Fruit fly (Drosophila melanogaster) whole organism, prepupa: ENCODE results near the gene Ugt303A1.
A peak's percentile ranks its signal among the peaks of the same experiment; 100 is the strongest.

Experiments used
- Blimp-1 ChIP-seq: fragments of 200-800 bp; sonication (Bioruptor generic); optimal IDR thresholded peaks from 3 replicates; lab custom pipeline; 2017; ENCODE audit warnings: missing biosample characterization, missing genetic modification characterization, mild to moderate bottlenecking, moderate library complexity, missing genetic modification reagents
- CG10631 ChIP-seq: fragments of 200-800 bp; sonication (Bioruptor generic); optimal IDR thresholded peaks from 2 replicates; lab custom pipeline; 2016; ENCODE audit warnings: missing biosample characterization, missing genetic modification characterization
- CG10669 ChIP-seq: fragments of 200-800 bp; sonication (Bioruptor generic); optimal IDR thresholded peaks from 3 replicates; lab custom pipeline; 2018; ENCODE audit warnings: missing biosample characterization, mild to moderate bottlenecking, missing genetic modification characterization, moderate library complexity
- CG11294 ChIP-seq: fragments of 200-800 bp; sonication (Bioruptor generic); IDR thresholded peaks from 2 replicates; pipeline ENCODE4 v1.3.6; 2022; ENCODE audit warnings: missing biosample characterization, missing genetic modification characterization
- CG11902 ChIP-seq: fragments of 200-800 bp; sonication (Bioruptor generic); optimal IDR thresholded peaks from 3 replicates; lab custom pipeline; 2016; ENCODE audit warnings: missing biosample characterization, missing genetic modification characterization
- CG16779 ChIP-seq: fragments of 200-800 bp; sonication (Bioruptor generic); optimal IDR thresholded peaks from 3 replicates; lab custom pipeline; 2017; ENCODE audit warnings: missing biosample characterization, mild to moderate bottlenecking, missing genetic modification characterization
- CG3032 ChIP-seq: fragments of 200-800 bp; optimal IDR thresholded peaks from 2 replicates; lab custom pipeline; 2019; ENCODE audit warnings: missing biosample characterization, mild to moderate bottlenecking, missing genetic modification characterization, moderate library complexity
- CG31627 ChIP-seq: fragments of 200-800 bp; sonication (Bioruptor generic); optimal IDR thresholded peaks from 3 replicates; lab custom pipeline; 2016; ENCODE audit warnings: missing biosample characterization, missing genetic modification characterization
- CG3919 ChIP-seq: fragments of 200-800 bp; sonication (Bioruptor generic); optimal IDR thresholded peaks from 3 replicates; lab custom pipeline; 2016; ENCODE audit warnings: missing biosample characterization, missing genetic modification characterization
- CG4318 ChIP-seq: fragments of 200-800 bp; sonication (Bioruptor generic); optimal IDR thresholded peaks from 3 replicates; lab custom pipeline; 2017; ENCODE audit warnings: missing biosample characterization, mild to moderate bottlenecking, missing genetic modification characterization
- CG6163 ChIP-seq: fragments of 200-800 bp; sonication (Bioruptor generic); IDR thresholded peaks from 3 replicates; pipeline ENCODE4 v1.3.6; 2022; ENCODE audit warnings: missing biosample characterization, missing genetic modification characterization
- CG6276 ChIP-seq: fragments of 200-800 bp; sonication (Bioruptor generic); optimal IDR thresholded peaks from 2 replicates; lab custom pipeline; 2017; ENCODE audit warnings: missing biosample characterization, mild to moderate bottlenecking, missing genetic modification characterization
- CG6792 ChIP-seq: fragments of 200-800 bp; sonication (Bioruptor generic); optimal IDR thresholded peaks from 3 replicates; lab custom pipeline; 2016; ENCODE audit warnings: missing biosample characterization, missing genetic modification characterization
- CG6854 ChIP-seq: fragments of 200-800 bp; sonication (Bioruptor generic); optimal IDR thresholded peaks from 2 replicates; lab custom pipeline; 2017; ENCODE audit warnings: missing biosample characterization, mild to moderate bottlenecking, missing genetic modification characterization
- CG7368 ChIP-seq: fragments of 200-800 bp; sonication (Bioruptor generic); optimal IDR thresholded peaks from 3 replicates; lab custom pipeline; 2016; ENCODE audit warnings: missing biosample characterization, missing genetic modification characterization
- CG8319 ChIP-seq: fragments of 200-800 bp; sonication (Bioruptor generic); optimal IDR thresholded peaks from 3 replicates; lab custom pipeline; 2016; ENCODE audit warnings: missing biosample characterization, missing genetic modification characterization
- CG9139 ChIP-seq: fragments of 200-800 bp; sonication (Bioruptor generic); optimal IDR thresholded peaks from 3 replicates; lab custom pipeline; 2017; ENCODE audit warnings: missing biosample characterization, mild to moderate bottlenecking, missing genetic modification characterization
- Eip75B ChIP-seq: fragments of 200-800 bp; sonication (Bioruptor generic); optimal IDR thresholded peaks from 3 replicates; lab custom pipeline; 2016; ENCODE audit warnings: missing biosample characterization, missing genetic modification characterization
- Eip78C ChIP-seq: fragments of 200-800 bp; sonication (Bioruptor generic); peaks from one replicate; lab custom pipeline; 2016; ENCODE audit warnings: missing biosample characterization, missing genetic modification characterization
- Eip93F ChIP-seq: fragments of 200-800 bp; sonication (Bioruptor generic); optimal IDR thresholded peaks from 2 replicates; lab custom pipeline; 2016; ENCODE audit warnings: missing biosample characterization, mild to moderate bottlenecking, missing genetic modification characterization
- Ets21C ChIP-seq: fragments of 200-800 bp; sonication (Bioruptor generic); optimal IDR thresholded peaks from 3 replicates; lab custom pipeline; 2016; ENCODE audit warnings: missing biosample characterization, missing genetic modification characterization
- Ets96B ChIP-seq: fragments of 200-800 bp; optimal IDR thresholded peaks from 2 replicates; lab custom pipeline; 2019; ENCODE audit warnings: missing biosample characterization, mild to moderate bottlenecking, missing genetic modification characterization, moderate library complexity
- Gug ChIP-seq: fragments of 200-800 bp; sonication (Bioruptor generic); IDR thresholded peaks from 2 replicates; pipeline ENCODE4 v1.3.6; 2022; ENCODE audit warnings: missing biosample characterization, missing genetic modification characterization
- Hr38 ChIP-seq: sonication (Bioruptor generic); optimal IDR thresholded peaks from 2 replicates; lab custom pipeline; 2016; ENCODE audit warnings: missing biosample characterization, missing genetic modification characterization
- Hr4 ChIP-seq: fragments of 200-800 bp; sonication (Bioruptor generic); optimal IDR thresholded peaks from 3 replicates; lab custom pipeline; 2016; ENCODE audit warnings: missing biosample characterization, missing genetic modification characterization
- Lpt ChIP-seq: fragments of 200-800 bp; sonication (Bioruptor generic); optimal IDR thresholded peaks from 3 replicates; lab custom pipeline; 2016; ENCODE audit warnings: missing biosample characterization, missing genetic modification characterization
- Met ChIP-seq: fragments of 200-800 bp; sonication (Bioruptor generic); optimal IDR thresholded peaks from 3 replicates; lab custom pipeline; 2016; ENCODE audit warnings: missing biosample characterization, missing genetic modification characterization
- OdsH ChIP-seq: fragments of 200-800 bp; sonication (Bioruptor generic); optimal IDR thresholded peaks from 3 replicates; lab custom pipeline; 2016; ENCODE audit warnings: missing biosample characterization, missing genetic modification characterization
- Smox ChIP-seq: fragments of 200-800 bp; sonication (Bioruptor generic); optimal IDR thresholded peaks from 3 replicates; lab custom pipeline; 2016; ENCODE audit warnings: missing biosample characterization, missing genetic modification characterization
- Sox102F ChIP-seq: fragments of 200-800 bp; sonication (Bioruptor generic); optimal IDR thresholded peaks from 2 replicates; lab custom pipeline; 2016; ENCODE audit warnings: missing biosample characterization, mild to moderate bottlenecking, missing genetic modification characterization
- Sox14 ChIP-seq: fragments of 200-800 bp; sonication (Bioruptor generic); optimal IDR thresholded peaks from 3 replicates; lab custom pipeline; 2016; ENCODE audit warnings: missing biosample characterization, missing genetic modification characterization
- Sox15 ChIP-seq: fragments of 200-800 bp; sonication (Bioruptor generic); optimal IDR thresholded peaks from 3 replicates; lab custom pipeline; 2016; ENCODE audit warnings: missing biosample characterization, missing genetic modification characterization
- achi ChIP-seq: fragments of 200-800 bp; sonication (Bioruptor generic); optimal IDR thresholded peaks from 3 replicates; lab custom pipeline; 2016; ENCODE audit warnings: missing biosample characterization, missing genetic modification characterization
- acj6 ChIP-seq: fragments of 200-800 bp; sonication (Bioruptor generic); optimal IDR thresholded peaks from 3 replicates; lab custom pipeline; 2016; ENCODE audit warnings: missing biosample characterization, missing genetic modification characterization
- dac ChIP-seq: fragments of 200-800 bp; sonication (Bioruptor generic); optimal IDR thresholded peaks from 2 replicates; lab custom pipeline; 2017; ENCODE audit warnings: missing biosample characterization, mild to moderate bottlenecking, missing genetic modification characterization
- dsx ChIP-seq: fragments of 200-800 bp; optimal IDR thresholded peaks from 3 replicates; lab custom pipeline; 2019; ENCODE audit warnings: missing biosample characterization, mild to moderate bottlenecking, missing genetic modification characterization, moderate library complexity; ENCODE audit not compliant: poor library complexity, severe bottlenecking
- fd59A ChIP-seq: fragments of 200-800 bp; sonication (Bioruptor generic); optimal IDR thresholded peaks from 2 replicates; lab custom pipeline; 2017; ENCODE audit warnings: missing biosample characterization, mild to moderate bottlenecking, missing genetic modification characterization, missing genetic modification reagents
- fkh ChIP-seq: fragments of 200-800 bp; sonication (Bioruptor generic); optimal IDR thresholded peaks from 3 replicates; lab custom pipeline; 2017; ENCODE audit warnings: missing biosample characterization, mild to moderate bottlenecking, missing genetic modification characterization, moderate library complexity
- lz ChIP-seq: fragments of 200-800 bp; sonication (Bioruptor generic); optimal IDR thresholded peaks from 3 replicates; lab custom pipeline; 2016; ENCODE audit warnings: missing biosample characterization, missing genetic modification characterization
- pdm3 ChIP-seq: fragments of 200-800 bp; sonication (Bioruptor generic); optimal IDR thresholded peaks from 3 replicates; lab custom pipeline; 2016; ENCODE audit warnings: missing biosample characterization, missing genetic modification characterization
- salr ChIP-seq, 2 experiments: fragments of 200-800 bp; sonication (Bioruptor generic); optimal IDR thresholded peaks; 3 replicates each; lab custom pipeline; 2016 to 2018; ENCODE audit warnings: missing biosample characterization in 2 of 2, missing genetic modification characterization in 2 of 2, mild to moderate bottlenecking in 1 of 2
- spab ChIP-seq: fragments of 200-800 bp; sonication (Bioruptor generic); optimal IDR thresholded peaks from 2 replicates; lab custom pipeline; 2017; ENCODE audit warnings: missing biosample characterization, mild to moderate bottlenecking, missing genetic modification characterization, missing genetic modification reagents
- ss ChIP-seq, 2 experiments: fragments of 200-800 bp; sonication (Bioruptor generic); optimal IDR thresholded peaks; 2 replicates in 1 of 2; 3 replicates in 1 of 2; lab custom pipeline; 2017 to 2018; ENCODE audit warnings: mild to moderate bottlenecking in 2 of 2, missing biosample characterization in 2 of 2, missing genetic modification characterization in 2 of 2, moderate library complexity in 1 of 2
- svp ChIP-seq: fragments of 200-800 bp; sonication (Bioruptor generic); peaks from one replicate; lab custom pipeline; 2016; ENCODE audit warnings: missing biosample characterization, missing genetic modification characterization
- topi ChIP-seq: fragments of 200-800 bp; sonication (Bioruptor generic); optimal IDR thresholded peaks from 3 replicates; lab custom pipeline; 2016; ENCODE audit warnings: missing biosample characterization, missing genetic modification characterization
- vri ChIP-seq: fragments of 200-800 bp; sonication (Bioruptor generic); optimal IDR thresholded peaks from 3 replicates; lab custom pipeline; 2016; ENCODE audit warnings: missing biosample characterization, mild to moderate bottlenecking, missing genetic modification characterization

Ugt303A1 gene

DNA sequence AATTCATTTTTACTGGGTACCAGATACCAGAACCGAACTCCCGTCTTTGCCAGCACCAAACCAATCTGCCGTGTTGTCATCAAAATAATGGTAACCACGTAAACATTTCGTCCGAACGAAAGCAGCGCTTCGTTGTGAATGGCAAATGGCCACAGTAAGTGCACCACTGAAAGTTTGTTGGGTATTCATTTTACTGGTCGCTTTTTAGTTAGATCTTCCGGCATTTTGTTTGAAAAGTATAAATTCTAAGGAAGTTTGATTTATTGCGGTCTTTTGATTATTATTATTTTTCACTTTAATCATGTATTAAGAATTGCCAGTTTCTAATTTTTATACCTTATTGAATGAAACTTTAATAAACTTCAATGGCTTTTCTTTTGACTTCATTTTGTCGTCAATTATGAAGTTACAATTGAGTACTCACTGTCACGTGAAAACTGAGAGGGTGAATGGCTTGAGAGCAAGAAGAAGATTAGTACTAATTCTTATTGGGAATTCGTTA is 39.2 kb downstream of the Ugt303A1 start, which contains the start of gene ZnT86D (continued):
- TF ChIP-seq dsx (GFP tag; lab: Kevin White, UChicago) (peak; percentile 56), Blimp-1 (GFP tag; lab: Kevin White, UChicago) (peak; percentile 35), acj6 (peak; percentile 61), CG7368 (GFP tag; lab: Kevin White, UChicago) (no peak), pdm3 (GFP tag; lab: Kevin White, UChicago) (peak; percentile 69), CG6163 (GFP tag; lab: Robert Waterston, UW) (0 out of 3 replicates have a peak, but pooled peaks have one; percentile 29), Eip93F (GFP tag; lab: Kevin White, UChicago) (no peak), CG3919 (GFP tag; lab: Kevin White, UChicago) (peak; percentile 62), spab (GFP tag; lab: Kevin White, UChicago) (no peak), fkh (peak; percentile 40), CG9139 (no peak), OdsH (peak; percentile 71), Gug (GFP tag; lab: Robert Waterston, UW) (0 out of 2 replicates have a peak, but pooled peaks have one; percentile 54), Met (GFP tag; lab: Kevin White, UChicago) (peak; percentile 76), CG8319 (GFP tag; lab: Kevin White, UChicago) (no peak), CG10669 (GFP tag; lab: Kevin White, UChicago) (peak; percentile 65), salr (GFP tag; optimal IDR thresholded peaks at IDR 0.05; lab: Kevin White, UChicago) (peak in 1 of 2 experiments; percentile 54), svp (GFP tag; lab: Kevin White, UChicago) (no peak), CG6854 (GFP tag; lab: Kevin White, UChicago) (peak; percentile 51), CG10631 (GFP tag; lab: Kevin White, UChicago) (peak; percentile 76), Sox15 (peak; percentile 25), lz (GFP tag; lab: Kevin White, UChicago) (peak; percentile 80), Eip78C (GFP tag; lab: Kevin White, UChicago) (peak; percentile 85), ss (GFP tag; optimal IDR thresholded peaks at IDR 0.05; lab: Kevin White, UChicago) (peak; percentile 11 to 67), Ets96B (peak; percentile 62), Hr38 (no peak)

DNA sequence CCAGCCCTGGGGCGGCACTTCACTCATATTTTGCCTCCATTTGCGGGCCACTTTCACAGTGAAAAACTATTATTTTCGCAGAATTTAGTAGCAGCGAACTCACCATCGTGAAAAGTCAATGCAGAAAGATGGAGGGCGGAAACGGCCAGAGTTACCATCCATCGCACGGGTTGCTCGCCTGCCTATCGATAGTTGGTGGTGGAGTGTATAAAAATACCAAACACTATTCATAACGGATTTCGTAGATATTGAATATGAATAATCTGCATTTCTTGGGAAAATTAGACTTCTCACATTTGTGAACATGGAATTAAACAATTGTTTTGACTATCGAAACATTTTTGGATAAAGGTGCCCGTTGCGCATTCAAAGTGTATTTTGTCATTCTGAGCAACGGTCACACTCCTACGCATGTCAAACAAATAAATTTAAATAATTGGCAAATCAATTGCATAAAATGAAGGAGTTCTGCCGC is 40.9 kb downstream of the Ugt303A1 start, which contains the start of the genes RpS25 and CG4820:
Gene RpS25 (minus strand): TSS at position 132 of the 475 bp plus-strand sequence.
Gene CG4820 (plus strand): TSS at position 380 of the 475 bp plus-strand sequence.
- peak; percentile 97 for TF ChIP-seq CG6854 (GFP tag; lab: Kevin White, UChicago)
- TF ChIP-seq lz (GFP tag; lab: Kevin White, UChicago), result peak; percentile 91
- peak; percentile 71 to 86 for TF ChIP-seq ss (GFP tag; optimal IDR thresholded peaks at IDR 0.05; lab: Kevin White, UChicago)
- TF ChIP-seq CG16779, result peak; percentile 71
- peak; percentile 78 for TF ChIP-seq CG8319 (GFP tag; lab: Kevin White, UChicago)
- peak; percentile 86 for TF ChIP-seq topi (GFP tag; lab: Kevin White, UChicago)
- peak; percentile 96 for TF ChIP-seq Eip78C (GFP tag; lab: Kevin White, UChicago)
- peak; percentile 89 for TF ChIP-seq Sox102F (GFP tag; lab: Kevin White, UChicago)
- TF ChIP-seq CG6792 (GFP tag; lab: Kevin White, UChicago), result peak; percentile 77
- TF ChIP-seq Met (GFP tag; lab: Kevin White, UChicago), result peak; percentile 89
- TF ChIP-seq fkh, result peak; percentile 94
- TF ChIP-seq svp (GFP tag; lab: Kevin White, UChicago), result no peak
- peak; percentile 17 for TF ChIP-seq Lpt
- TF ChIP-seq Sox14 (GFP tag; lab: Kevin White, UChicago), result peak; percentile 83
- peak; percentile 82 for TF ChIP-seq pdm3 (GFP tag; lab: Kevin White, UChicago)
- TF ChIP-seq CG3032 (tag; lab: Kevin White, UChicago), result peak; percentile 72
- peak; percentile 87 for TF ChIP-seq vri (GFP tag; lab: Kevin White, UChicago)
- peak; percentile 76 for TF ChIP-seq CG10669 (GFP tag; lab: Kevin White, UChicago)
- peak; percentile 57 for TF ChIP-seq fd59A (GFP tag; lab: Kevin White, UChicago)
- peak; percentile 87 for TF ChIP-seq achi (GFP tag; lab: Kevin White, UChicago)
- TF ChIP-seq CG6276 (GFP tag; lab: Kevin White, UChicago), result no peak
- TF ChIP-seq CG3919 (GFP tag; lab: Kevin White, UChicago), result peak; percentile 92
- TF ChIP-seq acj6, result peak; percentile 84
- peak; percentile 53 for TF ChIP-seq CG11902
- no peak for TF ChIP-seq Eip93F (GFP tag; lab: Kevin White, UChicago)
- peak; percentile 85 for TF ChIP-seq Eip75B
- no peak for TF ChIP-seq CG4318 (GFP tag; lab: Kevin White, UChicago)
- TF ChIP-seq Gug (GFP tag; lab: Robert Waterston, UW), result no peak
- TF ChIP-seq Ets21C (GFP tag; lab: Kevin White, UChicago), result peak; percentile 64
- peak; percentile 85 for TF ChIP-seq CG31627 (GFP tag; lab: Kevin White, UChicago)
- peak; percentile 88 for TF ChIP-seq CG7368 (GFP tag; lab: Kevin White, UChicago)
- TF ChIP-seq dac (GFP tag; lab: Kevin White, UChicago), result peak; percentile 64
- TF ChIP-seq Smox (GFP tag; lab: Kevin White, UChicago), result peak; percentile 74
- peak; percentile 47 for TF ChIP-seq Sox15
- TF ChIP-seq Hr4 (GFP tag; lab: Kevin White, UChicago), result no peak
- 0 out of 2 replicates have a peak, but pooled peaks have one; percentile 36 for TF ChIP-seq CG11294 (GFP tag; lab: Robert Waterston, UW)
- no peak for TF ChIP-seq Hr38
